Worm (Caenorhabditis elegans): Measurements from ENCODE around the gene sre-54.

DNA sequence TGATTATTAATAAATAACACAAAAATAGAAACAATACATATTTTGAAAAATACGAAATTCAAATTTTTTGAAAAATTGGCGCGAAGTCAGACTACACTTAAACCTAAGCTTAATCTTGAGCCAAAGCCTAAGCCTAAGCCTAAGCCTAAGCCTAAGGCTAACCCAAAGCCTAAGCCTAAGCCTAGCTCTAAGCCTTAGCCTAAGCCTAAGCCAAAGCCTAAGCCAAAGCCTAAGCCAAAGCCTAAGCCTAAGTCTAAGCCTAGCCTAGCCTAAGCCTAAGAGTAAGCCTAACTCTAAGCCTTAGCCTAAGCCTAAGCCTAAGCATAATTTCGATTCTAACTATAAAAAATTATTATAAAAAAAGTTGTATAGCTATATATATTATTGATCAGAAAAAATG, 48.2 kb downstream of the sre-54 start:
- TF ChIP-seq him-1 (tag; optimal IDR thresholded peaks at IDR 0.05) = no peak
- TF ChIP-seq W03F9.2 (tag; optimal IDR thresholded peaks at IDR 0.05) = no peak
- TF ChIP-seq dao-5 (tag; optimal IDR thresholded peaks at IDR 0.05) = no peak
